Fruit fly (Drosophila melanogaster) whole organism: ENCODE data around the gene CG12362.

ENCODE experiments used
- CG8478 ChIP-seq: fragments of >200 bp; optimal IDR thresholded peaks from 2 replicates; lab custom pipeline; 2018; ENCODE audit warnings: inconsistent platforms
- pan ChIP-seq: fragments of >200 bp; optimal IDR thresholded peaks from 2 replicates; lab custom pipeline; 2017
- usp ChIP-seq: fragments of >200 bp; optimal IDR thresholded peaks from 2 replicates; lab custom pipeline; 2017; ENCODE audit warnings: missing biosample characterization, missing genetic modification characterization, mixed read lengths

- TF ChIP-seq usp (GFP tag; lab: Kevin White, UChicago) (no peak), CG8478 (no peak), pan (lab: Kevin White, UChicago) (no peak)
These were observed 42.2 kb upstream of the CG12362 start for dm6 chr3L:10370261-10370921.
